Fruit fly (Drosophila melanogaster): ENCODE results near the gene CG4743.

Gene CG4743

DNA sequence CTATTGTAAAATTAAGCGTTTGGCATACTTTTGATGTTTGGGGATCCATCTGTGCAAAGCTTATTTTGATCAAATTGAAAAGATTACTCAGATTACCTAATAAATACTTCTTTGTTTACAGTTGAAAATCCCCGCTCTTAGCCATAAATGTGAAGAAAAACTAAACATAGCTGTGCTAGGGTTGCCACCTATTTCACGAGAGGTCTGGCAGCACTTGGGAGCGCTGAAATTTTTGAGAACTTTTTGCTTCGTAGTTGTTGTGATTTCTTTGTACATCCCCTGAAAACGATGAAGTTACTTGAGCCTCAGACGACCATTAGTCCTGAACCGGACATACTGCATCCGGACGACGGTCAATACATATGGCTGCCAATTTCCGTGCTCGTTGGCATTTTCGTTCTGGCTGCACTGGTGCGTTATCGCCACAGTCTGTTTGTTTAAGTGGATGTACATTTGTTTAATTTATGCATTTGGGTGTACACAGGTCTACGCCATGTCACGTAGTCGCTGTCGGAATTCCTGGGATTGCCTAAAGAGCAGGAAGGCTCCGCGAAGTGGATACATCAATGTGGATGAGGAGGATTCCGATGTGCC lies 1.8 kb downstream of the CG4743 start, which contains the start of the genes CG4730 and CG5039 (continued):
- peak; percentile 24 for TF ChIP-seq Sin3A (optimal IDR thresholded peaks at IDR 0.05)

DNA sequence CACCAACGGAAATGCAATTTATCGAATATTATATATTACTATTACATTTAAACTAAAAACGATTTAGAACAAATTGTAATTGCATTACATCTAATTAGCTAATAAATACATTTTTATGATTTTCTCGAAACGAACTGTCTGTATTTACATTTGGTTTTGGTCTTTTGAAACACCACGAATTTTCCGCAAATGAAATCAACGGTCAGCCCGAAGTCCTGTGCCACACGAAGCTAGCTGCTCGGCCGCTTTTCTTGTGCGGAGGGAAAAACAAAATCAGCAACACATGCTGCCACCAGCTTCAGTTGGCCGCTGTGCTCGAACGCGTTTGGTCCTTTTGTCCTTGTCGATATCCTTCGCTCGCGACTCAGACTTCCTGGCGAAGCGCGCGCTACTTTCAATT lies 14.8 kb downstream of the CG4743 start, which contains the start of gene Lgr3:
TSS of gene Lgr3 (plus strand) at position 301 of the 400 bp plus-strand sequence.
- no peak for TF ChIP-seq CG1233 (GFP tag; optimal IDR thresholded peaks at IDR 0.05)
- no peak for TF ChIP-seq CG18764 (GFP tag; optimal IDR thresholded peaks at IDR 0.05)
- TF ChIP-seq CG9876 (GFP tag; optimal IDR thresholded peaks at IDR 0.05), result no peak
- peak; percentile 81 for TF ChIP-seq Deaf1 (tag; optimal IDR thresholded peaks at IDR 0.05)
- TF ChIP-seq Side (GFP tag; optimal IDR thresholded peaks at IDR 0.05), result no peak
- TF ChIP-seq cas (GFP tag; IDR thresholded peaks at IDR 0.05), result no peak
- no peak for TF ChIP-seq CG15011 (GFP tag; optimal IDR thresholded peaks at IDR 0.05)

DNA sequence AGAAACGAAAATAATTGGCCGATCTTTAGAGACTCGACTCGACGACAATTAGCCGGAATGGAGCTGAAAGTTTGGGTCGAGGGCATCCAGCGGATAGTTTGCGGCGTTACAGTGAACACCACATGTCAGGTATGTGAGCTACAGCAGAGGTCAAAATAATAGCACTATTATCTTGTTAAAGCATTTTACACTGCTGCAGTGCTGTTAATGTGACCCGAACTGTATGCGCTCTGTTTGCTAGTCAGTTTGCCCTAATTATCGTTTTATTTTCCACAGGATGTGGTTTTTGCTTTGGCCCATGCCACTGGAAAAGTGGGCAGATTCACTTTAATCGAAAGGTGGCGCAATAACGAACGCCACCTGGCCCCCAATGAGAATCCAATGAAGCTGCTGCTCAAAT lies 18.0 kb downstream of the CG4743 start:
- peak; percentile 68 for TF ChIP-seq sens (GFP tag)
- no peak for TF ChIP-seq Mrtf (GFP tag; IDR thresholded peaks at IDR 0.05)
- no peak for TF ChIP-seq BtbVII (GFP tag; optimal IDR thresholded peaks at IDR 0.05)
- TF ChIP-seq Oaz (GFP tag; IDR thresholded peaks at IDR 0.05), result no peak
- TF ChIP-seq Poxn (GFP tag; IDR thresholded peaks at IDR 0.05), result no peak
- TF ChIP-seq ATbp (GFP tag; optimal IDR thresholded peaks at IDR 0.05), result peak; percentile 9
- no peak for TF ChIP-seq NK7.1 (GFP tag; optimal IDR thresholded peaks at IDR 0.05)
- TF ChIP-seq Nf-YC (tag; optimal IDR thresholded peaks at IDR 0.05), result no peak
- TF ChIP-seq CG12071 (GFP tag; optimal IDR thresholded peaks at IDR 0.05), result no peak
- no peak for TF ChIP-seq ewg (GFP tag; optimal IDR thresholded peaks at IDR 0.05)
- TF ChIP-seq CG6272 (GFP tag; IDR thresholded peaks at IDR 0.05), result no peak
- TF ChIP-seq CG10209 (GFP tag; optimal IDR thresholded peaks at IDR 0.05), result no peak
- TF ChIP-seq kni (GFP tag; optimal IDR thresholded peaks at IDR 0.05), result no peak
- TF ChIP-seq tap (tag; optimal IDR thresholded peaks at IDR 0.05), result no peak
- peak; percentile 60 for TF ChIP-seq grau (tag; optimal IDR thresholded peaks at IDR 0.05)
- no peak for TF ChIP-seq Awh (GFP tag; IDR thresholded peaks at IDR 0.05)
- no peak for TF ChIP-seq Meics (GFP tag; optimal IDR thresholded peaks at IDR 0.05)
- TF ChIP-seq CG2889 (GFP tag; IDR thresholded peaks at IDR 0.05), result no peak
- peak; percentile 1 for TF ChIP-seq Med (GFP tag)
- peak in 1 of 2 experiments; percentile 4 for TF ChIP-seq dpn (GFP tag; optimal IDR thresholded peaks at IDR 0.05)
- TF ChIP-seq usp (GFP tag; optimal IDR thresholded peaks at IDR 0.05), result no peak
- TF ChIP-seq CG4404 (GFP tag; IDR thresholded peaks at IDR 0.05), result no peak
- TF ChIP-seq CG9817 (tag; optimal IDR thresholded peaks at IDR 0.05), result no peak
- no peak for TF ChIP-seq sc (optimal IDR thresholded peaks at IDR 0.05)
- no peak for TF ChIP-seq sc (GFP tag; optimal IDR thresholded peaks at IDR 0.05)
- TF ChIP-seq vvl (GFP tag; IDR thresholded peaks at IDR 0.05), result 0 out of 2 replicates have a peak, but pooled peaks have one; percentile 23
- 0 out of 3 replicates have a peak, but pooled peaks have one; percentile 11 for TF ChIP-seq row (GFP tag; IDR thresholded peaks at IDR 0.05)
- TF ChIP-seq CG14014 (GFP tag; IDR thresholded peaks at IDR 0.05), result peak; percentile 7; the same call in 1 of the 2 replicates
- no peak for TF ChIP-seq CG7357 (GFP tag; IDR thresholded peaks at IDR 0.05)
- peak; percentile 89 for TF ChIP-seq CG11696 (GFP tag; IDR thresholded peaks at IDR 0.05)
- no peak for TF ChIP-seq Chrac-16 (GFP tag; optimal IDR thresholded peaks at IDR 0.05)
- no peak for TF ChIP-seq CG3065 (GFP tag; optimal IDR thresholded peaks at IDR 0.05)
- TF ChIP-seq Mes4 (GFP tag; optimal IDR thresholded peaks at IDR 0.05), result peak; percentile 15
- TF ChIP-seq CG10321 (GFP tag; IDR thresholded peaks at IDR 0.05), result no peak
- TF ChIP-seq az2 (GFP tag; optimal IDR thresholded peaks at IDR 0.05), result peak; percentile 8
- no peak; the same call in 2 of the 3 replicates for TF ChIP-seq CG14050 (GFP tag; IDR thresholded peaks at IDR 0.05)
- TF ChIP-seq so (GFP tag; IDR thresholded peaks at IDR 0.05), result 0 out of 3 replicates have a peak, but pooled peaks have one; percentile 20
- TF ChIP-seq HmgZ (tag; optimal IDR thresholded peaks at IDR 0.05), result no peak
- peak; percentile 10 for TF ChIP-seq ind (GFP tag; optimal IDR thresholded peaks at IDR 0.05)
- no peak for TF ChIP-seq sima (GFP tag; optimal IDR thresholded peaks at IDR 0.05)
- TF ChIP-seq Ets65A (GFP tag), result peak; percentile 78

Data from whole organism, embryonic.